Fruit fly (Drosophila melanogaster) whole organism, embryonic: ENCODE data around the gene CG4820.

ENCODE experiments used
- Bteb2 ChIP-seq: fragments of 200-800 bp; sonication (Bioruptor generic); optimal IDR thresholded peaks from 2 replicates; lab custom pipeline; 2016; ENCODE audit warnings: missing biosample characterization, missing genetic modification characterization
- CG10147 ChIP-seq: fragments of 200-800 bp; sonication (Bioruptor generic); optimal IDR thresholded peaks from 2 replicates; lab custom pipeline; 2019; ENCODE audit warnings: missing biosample characterization, mild to moderate bottlenecking, missing genetic modification characterization, moderate library complexity
- CG10321 ChIP-seq: fragments of 200-800 bp; sonication (Bioruptor generic); IDR thresholded peaks from 2 replicates; pipeline ENCODE4 v1.3.6; 2022; ENCODE audit warnings: missing biosample characterization, missing genetic modification characterization
- CG13287 ChIP-seq: fragments of 200-800 bp; sonication (Bioruptor generic); IDR thresholded peaks from 2 replicates; pipeline ENCODE4 v1.3.6; 2022; ENCODE audit warnings: missing biosample characterization, missing genetic modification characterization; ENCODE audit not compliant: partially characterized antibody
- CG13775 ChIP-seq: fragments of 200-800 bp; sonication (Bioruptor generic); optimal IDR thresholded peaks from 3 replicates; lab custom pipeline; 2017; ENCODE audit warnings: missing biosample characterization, mild to moderate bottlenecking, missing genetic modification characterization
- CG14965 ChIP-seq: fragments of 200-800 bp; sonication (Bioruptor generic); optimal IDR thresholded peaks from 2 replicates; lab custom pipeline; 2016; ENCODE audit warnings: missing biosample characterization, missing genetic modification characterization, borderline replicate concordance
- CG30403 ChIP-seq: fragments of 200-800 bp; sonication (Bioruptor generic); optimal IDR thresholded peaks from 3 replicates; lab custom pipeline; 2016; ENCODE audit warnings: missing biosample characterization, missing genetic modification characterization
- CG30431 ChIP-seq: fragments of 200-800 bp; sonication (Bioruptor generic); optimal IDR thresholded peaks from 2 replicates; lab custom pipeline; 2017; ENCODE audit warnings: missing biosample characterization, missing genetic modification characterization
- CG3163 ChIP-seq: fragments of 200-800 bp; sonication (Bioruptor generic); optimal IDR thresholded peaks from 3 replicates; lab custom pipeline; 2016; ENCODE audit warnings: missing biosample characterization, missing genetic modification characterization
- CG4730 ChIP-seq: fragments of 200-800 bp; sonication (Bioruptor generic); IDR thresholded peaks from 2 replicates; pipeline ENCODE4 v1.3.6; 2022; ENCODE audit warnings: missing biosample characterization, missing genetic modification characterization
- CG4820 ChIP-seq: fragments of 200-800 bp; sonication (Bioruptor generic); optimal IDR thresholded peaks from 3 replicates; lab custom pipeline; 2016; ENCODE audit warnings: missing biosample characterization, missing genetic modification characterization
- CG4854 ChIP-seq: fragments of 200-800 bp; sonication (Bioruptor generic); optimal IDR thresholded peaks from 2 replicates; lab custom pipeline; 2016; ENCODE audit warnings: missing biosample characterization, missing genetic modification characterization, inconsistent platforms
- CG6254 ChIP-seq: fragments of 200-800 bp; sonication (Bioruptor generic); optimal IDR thresholded peaks from 3 replicates; lab custom pipeline; 2017; ENCODE audit warnings: mild to moderate bottlenecking, missing biosample characterization, missing genetic modification reagents, missing genetic modification characterization
- Chrac-16 ChIP-seq: fragments of 200-800 bp; sonication (Bioruptor generic); optimal IDR thresholded peaks from 3 replicates; lab custom pipeline; 2016; ENCODE audit warnings: missing biosample characterization, missing genetic modification characterization
- D19B ChIP-seq: fragments of 200-800 bp; sonication (Bioruptor generic); optimal IDR thresholded peaks from 2 replicates; lab custom pipeline; 2017; ENCODE audit warnings: missing biosample characterization, mild to moderate bottlenecking, missing genetic modification characterization
- Deaf1 ChIP-seq: fragments of 200-800 bp; optimal IDR thresholded peaks from 3 replicates; lab custom pipeline; 2019; ENCODE audit warnings: missing biosample characterization, mild to moderate bottlenecking, missing genetic modification characterization, moderate library complexity
- Doc3 ChIP-seq: fragments of 200-800 bp; sonication (Bioruptor generic); IDR thresholded peaks from 3 replicates; pipeline ENCODE4 v1.3.6; 2022; ENCODE audit warnings: missing biosample characterization, missing genetic modification characterization; ENCODE audit not compliant: partially characterized antibody
- Dp ChIP-seq: fragments of 200-800 bp; sonication (Bioruptor generic); optimal IDR thresholded peaks from 2 replicates; lab custom pipeline; 2018; ENCODE audit warnings: missing biosample characterization, mild to moderate bottlenecking, missing genetic modification characterization, moderate library complexity
- Fer3 ChIP-seq: fragments of 200-800 bp; sonication (Bioruptor generic); optimal IDR thresholded peaks from 2 replicates; lab custom pipeline; 2018; ENCODE audit warnings: missing biosample characterization, mild to moderate bottlenecking, missing genetic modification characterization, moderate library complexity
- HLH4C ChIP-seq: fragments of 200-800 bp; sonication (Bioruptor generic); IDR thresholded peaks from 3 replicates; pipeline ENCODE4 v1.3.6; 2022; ENCODE audit warnings: missing biosample characterization, missing genetic modification characterization; ENCODE audit not compliant: partially characterized antibody
- Hr51 ChIP-seq, 2 experiments: fragments of 200-800 bp; sonication (Bioruptor generic); optimal IDR thresholded peaks; 2 replicates in 1 of 2; 3 replicates in 1 of 2; lab custom pipeline; 2016 to 2018; ENCODE audit warnings: missing biosample characterization in 2 of 2, missing genetic modification characterization in 2 of 2, mild to moderate bottlenecking in 1 of 2, moderate library complexity in 1 of 2
- MBD-R2 ChIP-seq: fragments of 200-800 bp; sonication (Bioruptor generic); IDR thresholded peaks from 2 replicates; pipeline ENCODE4 v1.3.6; 2022; ENCODE audit warnings: missing biosample characterization, missing genetic modification characterization
- MTF-1 ChIP-seq: fragments of 200-800 bp; sonication (Bioruptor generic); optimal IDR thresholded peaks from 2 replicates; lab custom pipeline; 2018; ENCODE audit warnings: missing biosample characterization, mild to moderate bottlenecking, missing genetic modification characterization, borderline replicate concordance
- Mad ChIP-seq: fragments of 200-800 bp; sonication (Bioruptor generic); optimal IDR thresholded peaks from 2 replicates; lab custom pipeline; 2016; ENCODE audit warnings: missing biosample characterization, missing genetic modification characterization
- Max ChIP-seq: fragments of 200-800 bp; sonication (Bioruptor generic); optimal IDR thresholded peaks from 2 replicates; lab custom pipeline; 2016; ENCODE audit warnings: missing biosample characterization, mild to moderate bottlenecking, missing genetic modification characterization
- Meics ChIP-seq: fragments of 200-800 bp; sonication (Bioruptor generic); optimal IDR thresholded peaks from 2 replicates; lab custom pipeline; 2017; ENCODE audit warnings: missing biosample characterization, mild to moderate bottlenecking, missing genetic modification characterization
- Neu2 ChIP-seq: fragments of 200-800 bp; sonication (Bioruptor generic); optimal IDR thresholded peaks from 3 replicates; lab custom pipeline; 2016; ENCODE audit warnings: missing biosample characterization, missing genetic modification characterization, borderline replicate concordance
- Oli ChIP-seq: fragments of 200-800 bp; sonication (Bioruptor generic); optimal IDR thresholded peaks from 2 replicates; lab custom pipeline; 2018; ENCODE audit warnings: missing biosample characterization, mild to moderate bottlenecking, missing genetic modification characterization, moderate library complexity
- Ptx1 ChIP-seq: fragments of 200-800 bp; sonication (Bioruptor generic); IDR thresholded peaks from 2 replicates; pipeline ENCODE4 v1.3.6; 2022; ENCODE audit warnings: missing biosample characterization, missing genetic modification characterization
- bab2 ChIP-seq: fragments of 200-800 bp; sonication (Bioruptor generic); optimal IDR thresholded peaks from 2 replicates; lab custom pipeline; 2016; ENCODE audit warnings: missing biosample characterization, missing genetic modification characterization
- croc ChIP-seq: fragments of 200-800 bp; sonication (Bioruptor generic); conservative IDR thresholded peaks from 3 replicates; pipeline ENCODE4 v1.3.6; 2022; ENCODE audit warnings: missing biosample characterization, missing genetic modification characterization
- dm ChIP-seq: fragments of 200-800 bp; sonication (Bioruptor generic); optimal IDR thresholded peaks from 3 replicates; lab custom pipeline; 2016; ENCODE audit warnings: missing biosample characterization, missing genetic modification characterization
- emc ChIP-seq: fragments of 200-800 bp; sonication (Bioruptor generic); optimal IDR thresholded peaks from 2 replicates; lab custom pipeline; 2016; ENCODE audit warnings: missing biosample characterization, missing genetic modification characterization
- ems ChIP-seq: fragments of 200-800 bp; sonication (Bioruptor generic); optimal IDR thresholded peaks from 3 replicates; lab custom pipeline; 2016; ENCODE audit warnings: missing biosample characterization, missing genetic modification characterization
- ewg ChIP-seq: fragments of 200-800 bp; sonication (Bioruptor generic); optimal IDR thresholded peaks from 3 replicates; lab custom pipeline; 2017; ENCODE audit warnings: mild to moderate bottlenecking, missing biosample characterization, missing genetic modification reagents, missing genetic modification characterization
- gem ChIP-seq: fragments of 200-800 bp; sonication (Bioruptor generic); optimal IDR thresholded peaks from 2 replicates; lab custom pipeline; 2019; ENCODE audit warnings: missing biosample characterization, mild to moderate bottlenecking, missing genetic modification characterization, moderate library complexity
- gro ChIP-seq: fragments of 200-800 bp; sonication (Bioruptor generic); optimal IDR thresholded peaks from 2 replicates; lab custom pipeline; 2016; ENCODE audit warnings: missing biosample characterization, missing genetic modification characterization
- gsb ChIP-seq: fragments of 200-800 bp; sonication (Bioruptor generic); IDR thresholded peaks from 2 replicates; pipeline ENCODE4 v1.3.6; 2022; ENCODE audit warnings: missing biosample characterization, missing genetic modification characterization
- ind ChIP-seq: fragments of 200-800 bp; sonication (Bioruptor generic); optimal IDR thresholded peaks from 3 replicates; lab custom pipeline; 2016; ENCODE audit warnings: missing biosample characterization, missing genetic modification characterization
- mld ChIP-seq: fragments of 200-800 bp; sonication (Bioruptor generic); IDR thresholded peaks from 3 replicates; pipeline ENCODE4 v1.3.6; 2022; ENCODE audit warnings: missing biosample characterization, missing genetic modification characterization; ENCODE audit not compliant: partially characterized antibody
- nerfin-1 ChIP-seq: fragments of 200-800 bp; sonication (Bioruptor generic); optimal IDR thresholded peaks from 3 replicates; lab custom pipeline; 2019; ENCODE audit warnings: missing biosample characterization, mild to moderate bottlenecking, missing genetic modification characterization, moderate library complexity
- p53 ChIP-seq: fragments of 200-800 bp; sonication (Bioruptor generic); optimal IDR thresholded peaks from 2 replicates; lab custom pipeline; 2016; ENCODE audit warnings: missing biosample characterization, missing genetic modification characterization
- pfk ChIP-seq: fragments of 200-800 bp; sonication (Bioruptor generic); optimal IDR thresholded peaks from 2 replicates; lab custom pipeline; 2018; ENCODE audit warnings: missing biosample characterization, mild to moderate bottlenecking, missing genetic modification characterization, moderate library complexity
- pros ChIP-seq: fragments of 200-800 bp; sonication (Bioruptor generic); optimal IDR thresholded peaks from 3 replicates; lab custom pipeline; 2019; ENCODE audit warnings: missing biosample characterization, mild to moderate bottlenecking, missing genetic modification characterization, moderate library complexity
- run ChIP-seq: fragments of 200-800 bp; sonication (Bioruptor generic); optimal IDR thresholded peaks from 3 replicates; lab custom pipeline; 2018; ENCODE audit warnings: missing biosample characterization, mild to moderate bottlenecking, missing genetic modification characterization
- sd ChIP-seq: fragments of 200-800 bp; sonication (Bioruptor generic); optimal IDR thresholded peaks from 3 replicates; lab custom pipeline; 2018; ENCODE audit warnings: missing biosample characterization, mild to moderate bottlenecking, missing genetic modification characterization, moderate library complexity
- toy ChIP-seq: fragments of 200-800 bp; sonication (Bioruptor generic); IDR thresholded peaks from 2 replicates; pipeline ENCODE4 v1.3.6; 2022; ENCODE audit warnings: missing biosample characterization, missing genetic modification characterization
- trem ChIP-seq: fragments of 200-800 bp; optimal IDR thresholded peaks from 3 replicates; lab custom pipeline; 2019; ENCODE audit warnings: missing biosample characterization, mild to moderate bottlenecking, missing genetic modification characterization, moderate library complexity
- usp ChIP-seq: fragments of >200 bp; optimal IDR thresholded peaks from 2 replicates; lab custom pipeline; 2017; ENCODE audit warnings: missing biosample characterization, missing genetic modification characterization
- zen ChIP-seq: fragments of 200-800 bp; sonication (Bioruptor generic); optimal IDR thresholded peaks from 3 replicates; lab custom pipeline; 2018; ENCODE audit warnings: missing biosample characterization, mild to moderate bottlenecking, missing genetic modification characterization, moderate library complexity

CG4820 gene

dm6 chr3R:11214449-11214950, 1.8 kb upstream of the CG4820 start, which contains the start of gene ZnT86D (continued):
- TF ChIP-seq ems (peak; percentile 51), CG6254 (GFP tag; lab: Kevin White, UChicago) (peak; percentile 5), p53 (no peak), zen (tag; lab: Kevin White, UChicago) (peak; percentile 40), run (tag; lab: Kevin White, UChicago) (no peak), Meics (GFP tag; lab: Kevin White, UChicago) (peak; percentile 75), trem (tag; lab: Kevin White, UChicago) (peak; percentile 44), MTF-1 (GFP tag; lab: Kevin White, UChicago) (no peak), croc (0 out of 3 replicates have a peak, but pooled peaks have one; percentile 33), CG13775 (GFP tag; lab: Kevin White, UChicago) (peak; percentile 68), gsb (GFP tag; lab: Robert Waterston, UW) (no peak), nerfin-1 (peak; percentile 49), emc (GFP tag; lab: Kevin White, UChicago) (peak; percentile 59), dm (GFP tag; lab: Kevin White, UChicago) (peak; percentile 21), D19B (peak; percentile 64), gem (peak; percentile 78), toy (no peak), Doc3 (no peak), sd (tag; lab: Kevin White, UChicago) (peak; percentile 55), Hr51 (GFP tag; optimal IDR thresholded peaks at IDR 0.05; lab: Kevin White, UChicago) (peak; percentile 34 to 62), mld (GFP tag; lab: Robert Waterston, UW) (no peak), bab2 (GFP tag; lab: Kevin White, UChicago) (peak; percentile 49), HLH4C (GFP tag; lab: Robert Waterston, UW) (no peak), Oli (peak; percentile 44), CG10321 (GFP tag; lab: Robert Waterston, UW) (peak; percentile 80), CG10147 (GFP tag; lab: Kevin White, UChicago) (peak; percentile 79), pfk (GFP tag; lab: Kevin White, UChicago) (peak; percentile 31), CG4854 (GFP tag; lab: Kevin White, UChicago) (no peak), Fer3 (tag; lab: Kevin White, UChicago) (peak; percentile 70), Bteb2 (peak; percentile 50), ewg (GFP tag; lab: Kevin White, UChicago) (peak; percentile 10), CG30431 (no peak), CG30403 (GFP tag; lab: Kevin White, UChicago) (peak; percentile 59), gro (GFP tag; lab: Kevin White, UChicago) (no peak), Ptx1 (peak; percentile 68), Dp (GFP tag; lab: Kevin White, UChicago) (peak; percentile 6), CG3163 (peak; percentile 47), pros (GFP tag; lab: Kevin White, UChicago) (peak; percentile 40), MBD-R2 (GFP tag; lab: Robert Waterston, UW) (peak; percentile 77), Mad (GFP tag; lab: Kevin White, UChicago) (peak; percentile 42), Chrac-16 (GFP tag; lab: Kevin White, UChicago) (peak; percentile 33), CG4820 (GFP tag; lab: Kevin White, UChicago) (peak; percentile 77), CG14965 (no peak), ind (GFP tag; lab: Kevin White, UChicago) (peak; percentile 59), Max (GFP tag; lab: Kevin White, UChicago) (no peak), usp (GFP tag; lab: Kevin White, UChicago) (no peak), Deaf1 (peak; percentile 34), Neu2 (GFP tag; lab: Kevin White, UChicago) (no peak), CG4730 (GFP tag; lab: Robert Waterston, UW) (no peak), CG13287 (GFP tag; lab: Robert Waterston, UW) (no peak)
